Worm (Caenorhabditis elegans) whole organism, L1 larva: Measurements from ENCODE around the gene cope-1.
A peak's percentile ranks its signal among the peaks of the same experiment; 100 is the strongest.

Experiments
- C04F5.9 ChIP-seq: sonication (generic microtip); optimal IDR thresholded peaks from 2 replicates; lab custom pipeline; 2016; ENCODE audit warnings: missing genetic modification characterization, missing compliant biosample characterization
- C16A3.4 ChIP-seq: fragments of 150-350 bp; optimal IDR thresholded peaks from 2 replicates; lab custom pipeline; 2014; ENCODE audit warnings: missing biosample characterization, missing genetic modification characterization
- F16B12.6 ChIP-seq: fragments of 150-350 bp; optimal IDR thresholded peaks from 2 replicates; lab custom pipeline; 2014; ENCODE audit warnings: missing biosample characterization, missing genetic modification characterization
- Y116A8C.19 ChIP-seq: sonication (generic microtip); optimal IDR thresholded peaks from 2 replicates; lab custom pipeline; 2016; ENCODE audit warnings: missing compliant biosample characterization, missing genetic modification characterization, borderline replicate concordance
- aha-1 ChIP-seq: fragments of 150-350 bp; optimal IDR thresholded peaks from 2 replicates; lab custom pipeline; 2014; ENCODE audit warnings: missing biosample characterization, missing genetic modification characterization
- aly-2 ChIP-seq: fragments of 150-350 bp; optimal IDR thresholded peaks from 2 replicates; lab custom pipeline; 2014; ENCODE audit warnings: missing biosample characterization, missing genetic modification characterization
- blmp-1 ChIP-seq: fragments of 150-350 bp; optimal IDR thresholded peaks from 2 replicates; lab custom pipeline; 2014; ENCODE audit warnings: missing biosample characterization, missing genetic modification characterization
- ceh-63 ChIP-seq: fragments of 200-800 bp; sonication (Bioruptor generic); optimal IDR thresholded peaks from 2 replicates; lab custom pipeline; 2018; ENCODE audit warnings: mild to moderate bottlenecking, missing genetic modification characterization, missing compliant biosample characterization
- ceh-88 ChIP-seq: fragments of 200-800 bp; sonication (Bioruptor generic); IDR thresholded peaks from 2 replicates; pipeline ENCODE4 v1.3.6; 2022; ENCODE audit warnings: missing genetic modification characterization, missing compliant biosample characterization
- ceh-90 ChIP-seq: sonication (generic microtip); optimal IDR thresholded peaks from 2 replicates; lab custom pipeline; 2016; ENCODE audit warnings: missing genetic modification characterization, missing compliant biosample characterization
- dpl-1 ChIP-seq, 3 experiments: fragments of 150-350 bp in 2 of 3; sonication (generic microtip) in 1 of 3; optimal IDR thresholded peaks; 2 replicates each; lab custom pipeline; 2014 to 2017; ENCODE audit warnings: missing biosample characterization in 3 of 3, missing genetic modification characterization in 3 of 3, missing genetic modification reagents in 3 of 3
- efl-1 ChIP-seq, 4 experiments: fragments of 150-350 bp; optimal IDR thresholded peaks in 3 of 4; peaks in 1 of 4; 1 replicate in 1 of 4; 2 replicates in 3 of 4; lab custom pipeline; 2014; ENCODE audit warnings: missing biosample characterization in 2 of 4, missing genetic modification characterization in 2 of 4, missing genetic modification reagents in 2 of 4
- efl-3 ChIP-seq: fragments of 200-800 bp; sonication (Bioruptor generic); optimal IDR thresholded peaks from 2 replicates; lab custom pipeline; 2018; ENCODE audit warnings: mild to moderate bottlenecking, missing genetic modification characterization, missing compliant biosample characterization
- elt-2 ChIP-seq: sonication (generic microtip); optimal IDR thresholded peaks from 2 replicates; lab custom pipeline; 2016; ENCODE audit warnings: missing genetic modification characterization, mild to moderate bottlenecking, inconsistent platforms, missing compliant biosample characterization, missing genetic modification reagents
- elt-3 ChIP-seq, 6 experiments: fragments of 150-350 bp in 1 of 6; sonication (generic microtip); optimal IDR thresholded peaks; 2 replicates each; lab custom pipeline; 2017 to 2018; ENCODE audit warnings: missing biosample characterization in 6 of 6, missing genetic modification characterization in 6 of 6, inconsistent platforms in 1 of 6
- fkh-4 ChIP-seq: sonication (generic microtip); optimal IDR thresholded peaks from 2 replicates; lab custom pipeline; 2016; ENCODE audit warnings: missing compliant biosample characterization, missing genetic modification characterization, borderline replicate concordance
- fos-1 ChIP-seq: fragments of 150-350 bp; optimal IDR thresholded peaks from 2 replicates; lab custom pipeline; 2014; ENCODE audit warnings: missing biosample characterization, missing genetic modification characterization
- hlh-4 ChIP-seq: sonication (generic microtip); optimal IDR thresholded peaks from 2 replicates; lab custom pipeline; 2016; ENCODE audit warnings: mild to moderate bottlenecking, missing genetic modification characterization, missing compliant biosample characterization
- irx-1 ChIP-seq: sonication (generic microtip); optimal IDR thresholded peaks from 2 replicates; lab custom pipeline; 2016; ENCODE audit warnings: missing genetic modification characterization, missing compliant biosample characterization
- lin-13 ChIP-seq: fragments of 150-350 bp; optimal IDR thresholded peaks from 2 replicates; lab custom pipeline; 2014; ENCODE audit warnings: missing biosample characterization, missing genetic modification reagents, missing genetic modification characterization
- lin-15B ChIP-seq: fragments of 150-350 bp; sonication (generic microtip); optimal IDR thresholded peaks from 3 replicates; lab custom pipeline; 2014; ENCODE audit warnings: missing biosample characterization, missing genetic modification characterization
- lin-35 ChIP-seq, 2 experiments: fragments of 150-350 bp; optimal IDR thresholded peaks; 2 replicates each; lab custom pipeline; 2014; ENCODE audit warnings: missing biosample characterization in 2 of 2, missing genetic modification characterization in 2 of 2, missing genetic modification reagents in 2 of 2
- lin-39 ChIP-seq: fragments of 150-350 bp; optimal IDR thresholded peaks from 2 replicates; lab custom pipeline; 2014; ENCODE audit warnings: missing biosample characterization, missing genetic modification reagents, missing genetic modification characterization
- lir-3 ChIP-seq: sonication (generic microtip); optimal IDR thresholded peaks from 2 replicates; lab custom pipeline; 2016; ENCODE audit warnings: mild to moderate bottlenecking, missing genetic modification characterization, moderate library complexity, missing compliant biosample characterization; ENCODE audit not compliant: poor library complexity
- lsy-2 ChIP-seq, 2 experiments: fragments of 150-350 bp; optimal IDR thresholded peaks; 2 replicates each; lab custom pipeline; 2014; ENCODE audit warnings: missing biosample characterization in 2 of 2, missing genetic modification characterization in 2 of 2
- mdl-1 ChIP-seq, 2 experiments: fragments of 150-350 bp; optimal IDR thresholded peaks; 2 replicates each; lab custom pipeline; 2014 to 2017; ENCODE audit warnings: missing biosample characterization in 2 of 2, missing genetic modification characterization in 2 of 2, inconsistent platforms in 1 of 2
- mep-1 ChIP-seq: fragments of 150-350 bp; optimal IDR thresholded peaks from 2 replicates; lab custom pipeline; 2014; ENCODE audit warnings: missing biosample characterization, missing genetic modification characterization
- nhr-19 ChIP-seq: fragments of 200-800 bp; sonication (Bioruptor generic); conservative IDR thresholded peaks from 2 replicates; pipeline ENCODE4 v1.3.6; 2022; ENCODE audit warnings: missing genetic modification characterization, missing compliant biosample characterization
- nhr-76 ChIP-seq: sonication (generic microtip); optimal IDR thresholded peaks from 2 replicates; lab custom pipeline; 2017; ENCODE audit warnings: missing biosample characterization, missing genetic modification characterization
- nhr-77 ChIP-seq: fragments of 150-350 bp; optimal IDR thresholded peaks from 2 replicates; lab custom pipeline; 2014; ENCODE audit warnings: missing biosample characterization, missing genetic modification characterization
- nhr-85 ChIP-seq: sonication (generic microtip); peaks from one replicate; lab custom pipeline; 2016; ENCODE audit warnings: missing genetic modification characterization, inconsistent platforms, missing compliant biosample characterization
- nhr-90 ChIP-seq: sonication (generic microtip); optimal IDR thresholded peaks from 2 replicates; lab custom pipeline; 2016; ENCODE audit warnings: mild to moderate bottlenecking, missing genetic modification characterization, missing compliant biosample characterization; ENCODE audit not compliant: poor library complexity
- rnt-1 ChIP-seq: sonication (generic microtip); optimal IDR thresholded peaks from 2 replicates; lab custom pipeline; 2016; ENCODE audit warnings: mild to moderate bottlenecking, missing genetic modification characterization, moderate library complexity, missing compliant biosample characterization
- sox-4 ChIP-seq: sonication (generic microtip); optimal IDR thresholded peaks from 2 replicates; lab custom pipeline; 2016; ENCODE audit warnings: missing genetic modification characterization, missing compliant biosample characterization
- sptf-1 ChIP-seq: fragments of 150-350 bp; optimal IDR thresholded peaks from 2 replicates; lab custom pipeline; 2014; ENCODE audit warnings: missing biosample characterization, missing genetic modification characterization
- swsn-7 ChIP-seq: sonication (generic microtip); optimal IDR thresholded peaks from 2 replicates; lab custom pipeline; 2016; ENCODE audit warnings: missing genetic modification characterization, missing compliant biosample characterization
- tlp-1 ChIP-seq: fragments of 150-350 bp; optimal IDR thresholded peaks from 2 replicates; lab custom pipeline; 2014; ENCODE audit warnings: missing biosample characterization, missing genetic modification characterization
- unc-62 ChIP-seq: fragments of 150-350 bp; optimal IDR thresholded peaks from 2 replicates; lab custom pipeline; 2014; ENCODE audit warnings: missing biosample characterization, missing genetic modification reagents, missing genetic modification characterization
- unc-86 ChIP-seq: sonication (generic microtip); optimal IDR thresholded peaks from 2 replicates; lab custom pipeline; 2016; ENCODE audit warnings: missing genetic modification characterization, missing compliant biosample characterization
- unc-98 ChIP-seq: fragments of 200-800 bp; sonication (Bioruptor generic); IDR thresholded peaks from 2 replicates; pipeline ENCODE4 v1.3.6; 2022; ENCODE audit warnings: missing genetic modification characterization, missing compliant biosample characterization
- vab-15 ChIP-seq: sonication (generic microtip); optimal IDR thresholded peaks from 2 replicates; lab custom pipeline; 2017; ENCODE audit warnings: missing genotype, mild to moderate bottlenecking, missing genetic modification characterization, missing compliant biosample characterization
- xbp-1 ChIP-seq: sonication (generic microtip); optimal IDR thresholded peaks from 2 replicates; lab custom pipeline; 2016; ENCODE audit warnings: missing genetic modification characterization, missing compliant biosample characterization
- zag-1 ChIP-seq: fragments of 150-350 bp; optimal IDR thresholded peaks from 2 replicates; lab custom pipeline; 2014; ENCODE audit warnings: missing biosample characterization, missing genetic modification characterization
- ztf-11 ChIP-seq, 2 experiments: sonication (generic microtip); optimal IDR thresholded peaks; 2 replicates each; lab custom pipeline; 2016 to 2017; ENCODE audit warnings: missing genetic modification characterization in 2 of 2, missing biosample characterization in 1 of 2, missing compliant biosample characterization in 1 of 2

cope-1 gene

ce11 chrIII:13465918-13466592 is 40.0 kb downstream of the cope-1 start, which contains the start of gene cdk-5 (continued):
- peak; percentile 94 for TF ChIP-seq rnt-1 (tag; lab: Kevin White, UChicago)
- TF ChIP-seq C04F5.9 (tag; lab: Kevin White, UChicago), result peak; percentile 66
- TF ChIP-seq Y116A8C.19 (tag; lab: Kevin White, UChicago), result no peak
- TF ChIP-seq dpl-1 (GFP tag; optimal IDR thresholded peaks at IDR 0.05; lab: Kevin White, UChicago), result peak; percentile 85 to 91 (median 90)
- peak; percentile 97 for TF ChIP-seq lin-39 (tag; lab: Kevin White, UChicago)
- peak; percentile 71 for TF ChIP-seq F16B12.6
- no peak for TF ChIP-seq unc-62 (GFP tag; lab: Kevin White, UChicago)
- peak; percentile 92 to 93 for TF ChIP-seq lin-35 (GFP tag; optimal IDR thresholded peaks at IDR 0.05; lab: Kevin White, UChicago)
- peak; percentile 43 for TF ChIP-seq ceh-90 (tag; lab: Kevin White, UChicago)
- no peak for TF ChIP-seq tlp-1 (tag; lab: Kevin White, UChicago)
- no peak for TF ChIP-seq hlh-4
- TF ChIP-seq sptf-1, result no peak
- TF ChIP-seq fos-1 (tag; lab: Kevin White, UChicago), result peak; percentile 93
- TF ChIP-seq efl-1 (optimal IDR thresholded peaks at IDR 0.05; lab: Kevin White, UChicago), result peak; percentile 90 to 94
- TF ChIP-seq efl-1 (GFP tag; optimal IDR thresholded peaks at IDR 0.05 in 1 of 2; lab: Kevin White, UChicago), result peak; percentile 88 to 99
- peak in 1 of 2 experiments; percentile 87 for TF ChIP-seq mdl-1 (tag; optimal IDR thresholded peaks at IDR 0.05; lab: Kevin White, UChicago)
- no peak for TF ChIP-seq efl-3 (GFP tag; lab: Kevin White, UChicago)
- peak; percentile 95 for TF ChIP-seq C16A3.4
- TF ChIP-seq lin-15B (tag; lab: Kevin White, UChicago), result peak; percentile 82
- peak; percentile 93 for TF ChIP-seq xbp-1
- peak; percentile 95 for TF ChIP-seq unc-86 (tag; lab: Kevin White, UChicago)
- peak in 2 of 6 experiments; percentile 86 to 87 for TF ChIP-seq elt-3 (tag; optimal IDR thresholded peaks at IDR 0.05; lab: Kevin White, UChicago)
- TF ChIP-seq ceh-88 (GFP tag; lab: Robert Waterston, UW), result peak; percentile 58
- TF ChIP-seq unc-98 (GFP tag; lab: Robert Waterston, UW), result no peak; the same call in 1 of the 2 replicates
- no peak for TF ChIP-seq vab-15
- peak; percentile 91 for TF ChIP-seq blmp-1 (tag; lab: Kevin White, UChicago)
- TF ChIP-seq lsy-2 (tag; optimal IDR thresholded peaks at IDR 0.05; lab: Kevin White, UChicago), result peak; percentile 97 to 98
- TF ChIP-seq ceh-63 (GFP tag; lab: Kevin White, UChicago), result no peak
- peak; percentile 99 for TF ChIP-seq mep-1 (tag; lab: Kevin White, UChicago)
- peak; percentile 70 for TF ChIP-seq fkh-4 (tag; lab: Kevin White, UChicago)
- peak; percentile 83 for TF ChIP-seq zag-1 (tag; lab: Kevin White, UChicago)
- peak; percentile 90 for TF ChIP-seq lin-13 (GFP tag; lab: Kevin White, UChicago)
- peak; percentile 95 for TF ChIP-seq nhr-19 (GFP tag; lab: Robert Waterston, UW)
- peak; percentile 72 for TF ChIP-seq aha-1 (tag; lab: Kevin White, UChicago)

- TF ChIP-seq nhr-76 (no peak), lin-13 (GFP tag; lab: Kevin White, UChicago) (no peak), ceh-90 (tag; lab: Kevin White, UChicago) (no peak), F16B12.6 (no peak), aly-2 (tag; lab: Kevin White, UChicago) (no peak), unc-86 (tag; lab: Kevin White, UChicago) (no peak), rnt-1 (tag; lab: Kevin White, UChicago) (no peak)
Observed at ce11 chrIII:13471504-13471903, 45.4 kb downstream of the cope-1 start, which contains the start of gene pssy-2. Gene pssy-2 (plus strand): TSS chrIII:13471804.

- TF ChIP-seq sox-4 (tag; lab: Kevin White, UChicago), result peak; percentile 28
- TF ChIP-seq irx-1 (tag; lab: Kevin White, UChicago), result no peak
- TF ChIP-seq elt-2, result no peak
- peak; percentile 36 for TF ChIP-seq ceh-90 (tag; lab: Kevin White, UChicago)
- peak; percentile 34 for TF ChIP-seq rnt-1 (tag; lab: Kevin White, UChicago)
- TF ChIP-seq swsn-7 (tag; lab: Kevin White, UChicago), result no peak
- peak; percentile 42 for TF ChIP-seq nhr-90 (tag; lab: Kevin White, UChicago)
- TF ChIP-seq mdl-1 (tag; optimal IDR thresholded peaks at IDR 0.05; lab: Kevin White, UChicago), result no peak
- TF ChIP-seq fkh-4 (tag; lab: Kevin White, UChicago), result peak; percentile 10
- peak; percentile 58 for TF ChIP-seq unc-98 (GFP tag; lab: Robert Waterston, UW)
- TF ChIP-seq ceh-63 (GFP tag; lab: Kevin White, UChicago), result peak; percentile 40
- TF ChIP-seq nhr-85, result peak; percentile 26
- peak; percentile 66 for TF ChIP-seq lir-3 (tag; lab: Kevin White, UChicago)
- TF ChIP-seq nhr-19 (GFP tag; lab: Robert Waterston, UW), result 0 out of 2 replicates have a peak, but pooled peaks have one; percentile 9
- TF ChIP-seq efl-1 (optimal IDR thresholded peaks at IDR 0.05; lab: Kevin White, UChicago), result peak; percentile 2 to 38
- TF ChIP-seq efl-1 (GFP tag; optimal IDR thresholded peaks at IDR 0.05 in 1 of 2; lab: Kevin White, UChicago), result peak in 1 of 2 experiments; percentile 82
- TF ChIP-seq nhr-77, result no peak
- TF ChIP-seq ztf-11 (tag; optimal IDR thresholded peaks at IDR 0.05; lab: Kevin White, UChicago), result peak in 1 of 2 experiments; percentile 53
Observed at ce11 chrIII:13474482-13474881, 48.4 kb downstream of the cope-1 start.
